Worm (Caenorhabditis elegans) whole organism, early embryonic: ENCODE results near the gene C47E8.9.
A peak's percentile ranks its signal among the peaks of the same experiment; 100 is the strongest.

Experiments used
- B0310.2 ChIP-seq: sonication (generic microtip); optimal IDR thresholded peaks from 2 replicates; lab custom pipeline; 2016; ENCODE audit warnings: mild to moderate bottlenecking, missing genetic modification characterization, missing compliant biosample characterization
- F13C5.2 ChIP-seq: sonication (generic microtip); optimal IDR thresholded peaks from 2 replicates; lab custom pipeline; 2017; ENCODE audit warnings: mild to moderate bottlenecking, missing genetic modification characterization, inconsistent platforms, missing compliant biosample characterization
- aly-1 ChIP-seq: sonication (generic microtip); optimal IDR thresholded peaks from 2 replicates; lab custom pipeline; 2016; ENCODE audit warnings: missing genetic modification characterization, missing compliant biosample characterization
- ama-1 ChIP-seq: fragments of 150-350 bp; optimal IDR thresholded peaks from 2 replicates; lab custom pipeline; 2014
- ceh-13 ChIP-seq: fragments of 200-800 bp; sonication (Bioruptor generic); optimal IDR thresholded peaks from 2 replicates; lab custom pipeline; 2018; ENCODE audit warnings: mild to moderate bottlenecking, missing genetic modification characterization, missing compliant biosample characterization
- ceh-36 ChIP-seq: sonication (generic microtip); optimal IDR thresholded peaks from 2 replicates; lab custom pipeline; 2016; ENCODE audit warnings: missing genetic modification characterization, inconsistent platforms, missing compliant biosample characterization
- ets-7 ChIP-seq: sonication (generic microtip); optimal IDR thresholded peaks from 2 replicates; lab custom pipeline; 2016; ENCODE audit warnings: missing genotype, missing genetic modification characterization, missing compliant biosample characterization
- flt-1 ChIP-seq: fragments of 200-800 bp; sonication (Bioruptor generic); IDR thresholded peaks from 2 replicates; pipeline ENCODE4 v1.3.6; 2022; ENCODE audit warnings: missing genetic modification characterization, missing compliant biosample characterization
- hmbx-1 ChIP-seq: sonication (generic microtip); optimal IDR thresholded peaks from 2 replicates; lab custom pipeline; 2016; ENCODE audit warnings: mild to moderate bottlenecking, missing genetic modification characterization, missing compliant biosample characterization
- hmg-4 ChIP-seq: fragments of 200-800 bp; sonication (Bioruptor generic); optimal IDR thresholded peaks from 2 replicates; lab custom pipeline; 2018; ENCODE audit warnings: mild to moderate bottlenecking, missing genetic modification characterization, missing compliant biosample characterization
- hnd-1 ChIP-seq: sonication (generic microtip); optimal IDR thresholded peaks from 2 replicates; lab custom pipeline; 2016; ENCODE audit warnings: missing genetic modification characterization, missing compliant biosample characterization
- pes-1 ChIP-seq: fragments of 200-800 bp; sonication (Bioruptor generic); IDR thresholded peaks from 2 replicates; pipeline ENCODE4 v1.3.6; 2022; ENCODE audit warnings: missing genetic modification reagents, missing genetic modification characterization, missing compliant biosample characterization
- scrt-1 ChIP-seq: fragments of 200-800 bp; sonication (Bioruptor generic); IDR thresholded peaks from 2 replicates; pipeline ENCODE4 v1.3.6; 2022; ENCODE audit warnings: missing genetic modification characterization, missing compliant biosample characterization
- sea-1 ChIP-seq: fragments of 200-800 bp; sonication (Bioruptor generic); conservative IDR thresholded peaks from 2 replicates; pipeline ENCODE4 v1.3.6; 2022; ENCODE audit warnings: missing genetic modification characterization, missing compliant biosample characterization
- tbx-11 ChIP-seq: fragments of 200-800 bp; sonication (Bioruptor generic); IDR thresholded peaks from 2 replicates; pipeline ENCODE4 v1.3.6; 2022; ENCODE audit warnings: missing genetic modification characterization, missing compliant biosample characterization
- tbx-37 ChIP-seq: fragments of 200-800 bp; sonication (Bioruptor generic); conservative IDR thresholded peaks from 2 replicates; pipeline ENCODE4 v1.3.6; 2022; ENCODE audit warnings: missing genetic modification reagents, missing genetic modification characterization, missing compliant biosample characterization
- tra-4 ChIP-seq: sonication (generic microtip); optimal IDR thresholded peaks from 2 replicates; lab custom pipeline; 2017; ENCODE audit warnings: missing genetic modification characterization, missing compliant biosample characterization

C47E8.9 gene

DNA sequence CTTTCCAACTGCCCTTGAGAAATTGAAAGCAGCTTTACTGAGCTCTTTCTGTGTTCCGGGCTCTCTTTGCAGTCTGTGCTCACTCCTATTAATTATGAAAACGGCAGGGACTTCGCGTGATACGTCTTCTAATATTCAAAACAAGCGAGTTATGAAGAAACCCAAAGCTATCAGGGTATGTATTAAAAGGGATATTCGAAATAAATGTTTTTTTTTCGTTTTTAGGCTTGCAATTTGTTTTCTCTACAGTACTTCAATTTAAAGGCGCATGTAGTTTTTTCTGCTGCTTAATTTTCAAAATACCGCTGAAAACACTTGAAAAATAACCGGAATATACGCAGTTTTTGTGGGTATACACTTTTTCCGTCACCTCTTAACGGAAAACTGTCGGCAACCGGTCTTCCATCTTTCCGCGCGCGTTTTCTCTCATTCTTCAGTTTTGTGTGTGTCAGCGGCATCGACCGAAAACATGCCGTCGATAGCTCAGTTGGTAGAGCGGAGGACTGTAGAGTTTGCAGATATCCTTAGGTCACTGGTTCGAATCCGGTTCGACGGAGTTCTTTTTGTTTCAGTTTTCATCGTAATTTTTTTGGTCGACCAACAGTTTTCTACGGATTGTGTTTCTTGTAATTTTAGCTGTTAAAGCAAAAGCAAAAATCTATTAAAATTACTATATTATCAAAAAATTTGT, 26.1 kb downstream of the C47E8.9 start, which contains the start of gene gasr-8:
gasr-8 (plus strand) TSS at position 51 of the 691 bp plus-strand sequence.
- peak; percentile 26 for TF ChIP-seq hmg-4 (GFP tag; lab: Kevin White, UChicago)
- peak; percentile 57 for TF ChIP-seq aly-1
- peak; percentile 84 for TF ChIP-seq pes-1 (GFP tag; lab: Robert Waterston, UW)
- peak; percentile 58 for TF ChIP-seq ceh-13 (GFP tag; lab: Kevin White, UChicago)
- peak; percentile 64 for TF ChIP-seq tbx-37 (GFP tag; lab: Robert Waterston, UW)
- TF ChIP-seq flt-1 (GFP tag; lab: Robert Waterston, UW), result peak; percentile 84
- no peak for TF ChIP-seq ama-1 (lab: Kevin White, UChicago)
- no peak for TF ChIP-seq F13C5.2
- no peak for TF ChIP-seq hmbx-1 (tag; lab: Kevin White, UChicago)
- TF ChIP-seq sea-1, result peak; percentile 79
- TF ChIP-seq ets-7 (tag; lab: Kevin White, UChicago), result no peak
- peak; percentile 43 for TF ChIP-seq B0310.2 (tag; lab: Kevin White, UChicago)
- peak; percentile 32 for TF ChIP-seq hnd-1
- peak; percentile 73; the same call in 1 of the 2 replicates for TF ChIP-seq tbx-11 (GFP tag; lab: Robert Waterston, UW)
- TF ChIP-seq tra-4 (tag; lab: Kevin White, UChicago), result peak; percentile 40
- 0 out of 2 replicates have a peak, but pooled peaks have one; percentile 72 for TF ChIP-seq scrt-1

- TF ChIP-seq sea-1, result no peak
- TF ChIP-seq ama-1 (lab: Kevin White, UChicago), result no peak
- no peak for TF ChIP-seq hnd-1
- TF ChIP-seq F13C5.2, result no peak
- TF ChIP-seq scrt-1, result no peak
- TF ChIP-seq tbx-11 (GFP tag; lab: Robert Waterston, UW), result no peak
- no peak for TF ChIP-seq aly-1
- TF ChIP-seq tbx-37 (GFP tag; lab: Robert Waterston, UW), result no peak
- TF ChIP-seq hmbx-1 (tag; lab: Kevin White, UChicago), result no peak
- TF ChIP-seq hmg-4 (GFP tag; lab: Kevin White, UChicago), result no peak
- no peak for TF ChIP-seq ets-7 (tag; lab: Kevin White, UChicago)
- TF ChIP-seq ceh-13 (GFP tag; lab: Kevin White, UChicago), result no peak
- no peak for TF ChIP-seq ceh-36 (tag; lab: Kevin White, UChicago)
- no peak for TF ChIP-seq tra-4 (tag; lab: Kevin White, UChicago)
- TF ChIP-seq pes-1 (GFP tag; lab: Robert Waterston, UW), result no peak
- TF ChIP-seq flt-1 (GFP tag; lab: Robert Waterston, UW), result no peak
- no peak for TF ChIP-seq B0310.2 (tag; lab: Kevin White, UChicago)
These were observed 32.6 kb downstream of the C47E8.9 start for ce11 chrV:14695713-14696112.

ce11 chrV:14696604-14697307, 33.6 kb downstream of the C47E8.9 start, which contains the start of gene unc-112:
TSS of gene unc-112 (minus strand) at chrV:14696654.
- TF ChIP-seq pes-1 (GFP tag; lab: Robert Waterston, UW) (no peak; the same call in 1 of the 2 replicates), tbx-37 (GFP tag; lab: Robert Waterston, UW) (0 out of 2 replicates have a peak, but pooled peaks have one; percentile 4), sea-1 (no peak), ama-1 (lab: Kevin White, UChicago) (no peak), ceh-13 (GFP tag; lab: Kevin White, UChicago) (no peak), hnd-1 (no peak), B0310.2 (tag; lab: Kevin White, UChicago) (no peak), tra-4 (tag; lab: Kevin White, UChicago) (no peak), ceh-36 (tag; lab: Kevin White, UChicago) (no peak), tbx-11 (GFP tag; lab: Robert Waterston, UW) (0 out of 2 replicates have a peak, but pooled peaks have one; percentile 12), hmg-4 (GFP tag; lab: Kevin White, UChicago) (peak; percentile 91), F13C5.2 (peak; percentile 79), aly-1 (peak; percentile 87), ets-7 (tag; lab: Kevin White, UChicago) (peak; percentile 45), flt-1 (GFP tag; lab: Robert Waterston, UW) (no peak)

DNA sequence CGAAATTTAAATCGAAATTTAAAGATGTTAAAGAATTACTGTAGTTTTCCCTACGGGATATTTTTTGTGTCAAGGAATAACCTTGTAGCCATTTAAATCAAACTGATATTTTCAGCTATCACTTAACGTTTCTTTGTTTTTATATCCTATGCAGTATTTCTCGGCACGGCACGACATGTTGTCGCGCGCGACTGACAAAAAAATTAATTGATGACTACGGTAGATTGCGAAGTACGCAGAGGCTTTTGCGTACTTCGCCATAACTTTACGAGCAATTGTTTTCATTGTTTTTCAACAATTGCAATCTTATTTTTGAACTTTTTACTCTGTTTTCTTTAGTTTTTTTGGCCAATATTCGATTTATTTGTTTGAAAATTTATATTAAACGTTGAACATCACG, 34.9 kb downstream of the C47E8.9 start:
- TF ChIP-seq scrt-1 (no peak), ceh-13 (GFP tag; lab: Kevin White, UChicago) (no peak), flt-1 (GFP tag; lab: Robert Waterston, UW) (no peak), tbx-37 (GFP tag; lab: Robert Waterston, UW) (no peak), hmbx-1 (tag; lab: Kevin White, UChicago) (no peak), F13C5.2 (no peak), aly-1 (no peak), pes-1 (GFP tag; lab: Robert Waterston, UW) (no peak), tbx-11 (GFP tag; lab: Robert Waterston, UW) (no peak), B0310.2 (tag; lab: Kevin White, UChicago) (no peak), ets-7 (tag; lab: Kevin White, UChicago) (no peak), hmg-4 (GFP tag; lab: Kevin White, UChicago) (no peak), ceh-36 (tag; lab: Kevin White, UChicago) (no peak), sea-1 (no peak), tra-4 (tag; lab: Kevin White, UChicago) (no peak), hnd-1 (no peak), ama-1 (lab: Kevin White, UChicago) (no peak)

DNA sequence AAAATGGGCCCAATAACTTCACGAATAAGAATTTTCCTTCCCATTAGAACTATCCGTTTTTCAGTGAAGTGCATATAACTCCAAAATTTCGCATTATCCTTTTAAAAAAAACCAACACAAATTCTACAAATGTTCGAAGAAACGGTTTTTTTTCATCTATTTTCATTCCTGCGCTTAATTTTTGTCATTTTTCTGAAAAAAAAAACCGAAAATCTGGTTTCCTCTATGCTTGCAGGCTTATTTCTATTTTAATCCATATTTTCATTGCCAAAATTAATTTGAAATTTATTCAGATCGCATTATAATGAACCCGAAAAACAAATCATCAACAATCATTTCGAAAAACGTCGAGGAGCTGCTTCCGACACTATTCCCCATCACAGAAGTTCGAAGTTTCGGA, 35.6 kb downstream of the C47E8.9 start, which contains the start of gene set-5:
set-5 (plus strand) TSS at position 301 of the 400 bp plus-strand sequence.
- TF ChIP-seq tbx-37 (GFP tag; lab: Robert Waterston, UW) (no peak), scrt-1 (no peak), hmbx-1 (tag; lab: Kevin White, UChicago) (no peak), F13C5.2 (no peak), B0310.2 (tag; lab: Kevin White, UChicago) (no peak), tra-4 (tag; lab: Kevin White, UChicago) (no peak), ets-7 (tag; lab: Kevin White, UChicago) (no peak), hmg-4 (GFP tag; lab: Kevin White, UChicago) (no peak), sea-1 (no peak), ceh-36 (tag; lab: Kevin White, UChicago) (no peak), hnd-1 (no peak), tbx-11 (GFP tag; lab: Robert Waterston, UW) (no peak), flt-1 (GFP tag; lab: Robert Waterston, UW) (no peak), aly-1 (no peak), ama-1 (lab: Kevin White, UChicago) (no peak), ceh-13 (GFP tag; lab: Kevin White, UChicago) (no peak)
